Worm (Caenorhabditis elegans): ENCODE measurements around the gene ZC416.2.

The ZC416.2 gene

DNA sequence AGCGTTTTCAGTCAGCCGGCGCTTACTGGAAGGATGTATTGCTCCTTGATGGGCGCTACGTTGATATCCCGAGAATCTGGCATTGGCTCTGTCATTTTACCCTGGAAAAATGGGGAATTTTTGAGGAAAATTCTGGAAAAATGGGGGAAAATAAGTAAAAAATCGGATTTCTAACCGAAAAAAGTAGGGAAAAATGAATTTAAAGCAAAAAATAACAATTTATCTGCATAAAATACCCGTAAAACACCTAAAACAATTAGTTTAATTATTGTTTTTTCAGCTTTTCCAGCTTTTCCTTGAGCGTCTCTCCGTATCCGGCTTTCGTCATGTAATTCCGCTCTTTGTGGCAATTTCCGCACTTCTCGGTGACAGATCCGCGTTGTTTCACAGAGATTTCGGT is 35.0 kb upstream of the ZC416.2 start, which contains the start of gene Y37E11B.5:
Y37E11B.5 (minus strand) TSS at position 101 of the 400 bp plus-strand sequence.
- TF ChIP-seq sptf-1 (tag; optimal IDR thresholded peaks at IDR 0.05) (no peak), elt-3 (tag; optimal IDR thresholded peaks at IDR 0.05) (no peak), ceh-43 (GFP tag; optimal IDR thresholded peaks at IDR 0.05) (no peak), zip-8 (tag; optimal IDR thresholded peaks at IDR 0.05) (no peak)

DNA sequence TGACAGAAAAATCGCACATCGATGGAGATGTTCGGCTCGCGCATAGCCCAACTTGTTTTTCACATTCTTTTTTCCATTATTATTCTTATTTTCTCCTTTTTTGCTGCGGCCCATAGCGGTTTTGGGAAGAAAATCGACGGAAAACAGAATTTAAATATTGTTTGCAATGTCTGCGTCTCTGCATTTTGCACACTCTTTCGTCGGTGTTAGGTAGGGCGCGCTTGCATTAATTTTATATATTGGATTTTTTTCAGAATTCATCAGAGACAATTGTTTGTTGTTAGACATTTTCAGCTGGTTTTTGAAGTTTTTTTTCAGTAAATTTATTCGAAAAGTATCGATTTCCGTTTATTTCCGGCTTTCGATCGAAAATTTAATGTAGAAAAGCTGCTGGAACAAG is 34.3 kb upstream of the ZC416.2 start, which contains the start of gene Y37E11B.6:
Y37E11B.6 (minus strand) TSS at position 181 of the 400 bp plus-strand sequence.
- no peak for TF ChIP-seq flh-1 (GFP tag; optimal IDR thresholded peaks at IDR 0.05)
- TF ChIP-seq ces-1 (GFP tag; optimal IDR thresholded peaks at IDR 0.05) = peak; percentile 72

DNA sequence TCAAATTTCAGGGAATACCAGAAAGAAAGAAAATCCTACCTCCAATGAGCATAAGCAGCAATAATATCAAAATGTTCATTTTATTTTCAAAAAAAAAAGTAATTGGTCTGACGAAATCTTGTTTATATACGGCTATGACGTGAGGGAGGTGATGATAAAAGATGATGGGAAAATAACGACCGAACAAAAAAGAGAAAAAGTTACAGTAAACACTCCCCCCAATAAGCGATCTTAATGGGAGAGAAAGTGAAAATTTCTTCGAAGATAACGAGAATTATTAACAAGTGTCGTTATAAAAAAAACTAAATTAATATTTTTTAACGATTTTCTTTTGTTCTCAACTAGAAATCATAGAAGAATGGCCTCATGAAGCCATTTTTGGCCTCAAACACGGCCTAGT is 33.5 kb upstream of the ZC416.2 start, which contains the start of gene Y37E11B.7:
Y37E11B.7 (minus strand) TSS at position 207 of the 400 bp plus-strand sequence.
- no peak for TF ChIP-seq nhr-2 (tag; optimal IDR thresholded peaks at IDR 0.05)
- TF ChIP-seq lin-32 (GFP tag; optimal IDR thresholded peaks at IDR 0.05) = no peak
- TF ChIP-seq ceh-39 (tag; optimal IDR thresholded peaks at IDR 0.05) = no peak
- TF ChIP-seq hlh-1 (tag; optimal IDR thresholded peaks at IDR 0.05) = no peak
- no peak for TF ChIP-seq mep-1 (tag; optimal IDR thresholded peaks at IDR 0.05)
- TF ChIP-seq nhr-237 (tag; optimal IDR thresholded peaks at IDR 0.05) = no peak
- no peak for TF ChIP-seq sem-2 (GFP tag; optimal IDR thresholded peaks at IDR 0.05)
- no peak for TF ChIP-seq ces-1 (GFP tag; optimal IDR thresholded peaks at IDR 0.05)
- TF ChIP-seq ham-2 (GFP tag; optimal IDR thresholded peaks at IDR 0.05) = no peak
- no peak for TF ChIP-seq nhr-28 (tag; optimal IDR thresholded peaks at IDR 0.05)
- TF ChIP-seq ceh-83 (GFP tag; optimal IDR thresholded peaks at IDR 0.05) = no peak

DNA sequence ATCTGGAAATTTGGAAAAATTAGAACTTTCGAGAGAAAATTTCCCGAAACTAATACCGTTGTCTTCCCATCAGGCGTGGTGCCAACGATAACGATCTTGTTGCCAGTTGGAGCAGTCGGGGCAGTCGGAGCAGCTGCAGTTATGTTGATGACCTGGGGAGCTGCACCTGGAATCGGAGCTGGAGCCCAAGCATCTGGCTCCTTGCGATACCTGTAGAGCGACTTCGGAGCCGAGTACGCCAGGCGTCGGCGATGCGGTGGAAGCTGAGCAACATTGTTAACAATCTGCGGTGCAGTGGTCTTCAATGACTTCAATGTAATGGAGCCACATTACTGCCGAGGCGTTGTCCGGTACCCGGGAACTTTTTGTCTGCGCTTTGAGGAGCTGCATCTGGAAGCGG is 31.6 kb upstream of the ZC416.2 start:
- TF ChIP-seq lin-32 (GFP tag; optimal IDR thresholded peaks at IDR 0.05) (no peak), unc-62 (GFP tag; optimal IDR thresholded peaks at IDR 0.05) (no peak), sptf-1 (tag; optimal IDR thresholded peaks at IDR 0.05) (no peak), ham-2 (GFP tag; optimal IDR thresholded peaks at IDR 0.05) (no peak), pha-4 (tag; optimal IDR thresholded peaks at IDR 0.05) (no peak), unc-120 (tag; optimal IDR thresholded peaks at IDR 0.05; ENCODE audit: poor library complexity, severe bottlenecking) (no peak), nhr-2 (tag; optimal IDR thresholded peaks at IDR 0.05) (no peak), sem-2 (GFP tag; optimal IDR thresholded peaks at IDR 0.05) (no peak), blmp-1 (tag; optimal IDR thresholded peaks at IDR 0.05) (no peak)

DNA sequence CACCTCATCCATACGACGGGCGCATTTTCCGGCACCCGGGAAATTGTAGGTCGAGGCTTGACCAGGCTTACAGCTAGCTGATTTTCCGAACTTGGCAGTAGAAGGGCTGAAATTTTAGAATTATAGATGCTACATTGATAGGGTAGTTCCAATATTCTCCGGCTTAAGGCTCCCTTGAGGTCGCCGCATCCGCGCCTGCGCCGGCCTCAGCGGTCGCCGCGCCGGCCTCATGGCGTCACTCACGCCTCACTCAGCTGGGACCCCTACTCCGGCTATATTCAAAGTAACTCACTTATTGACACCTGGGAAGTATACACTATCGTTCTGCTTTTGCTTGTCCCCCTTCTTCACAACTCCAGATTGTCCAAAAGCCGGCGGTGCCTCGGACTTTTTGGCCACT is 29.3 kb upstream of the ZC416.2 start:
- TF ChIP-seq unc-120 (tag; optimal IDR thresholded peaks at IDR 0.05; ENCODE audit: poor library complexity, severe bottlenecking) (no peak), elt-1 (tag; optimal IDR thresholded peaks at IDR 0.05; ENCODE audit: borderline replicate concordance, insufficient read depth) (no peak), elt-3 (tag; optimal IDR thresholded peaks at IDR 0.05) (no peak), snpc-4 (tag; optimal IDR thresholded peaks at IDR 0.05) (no peak)

DNA sequence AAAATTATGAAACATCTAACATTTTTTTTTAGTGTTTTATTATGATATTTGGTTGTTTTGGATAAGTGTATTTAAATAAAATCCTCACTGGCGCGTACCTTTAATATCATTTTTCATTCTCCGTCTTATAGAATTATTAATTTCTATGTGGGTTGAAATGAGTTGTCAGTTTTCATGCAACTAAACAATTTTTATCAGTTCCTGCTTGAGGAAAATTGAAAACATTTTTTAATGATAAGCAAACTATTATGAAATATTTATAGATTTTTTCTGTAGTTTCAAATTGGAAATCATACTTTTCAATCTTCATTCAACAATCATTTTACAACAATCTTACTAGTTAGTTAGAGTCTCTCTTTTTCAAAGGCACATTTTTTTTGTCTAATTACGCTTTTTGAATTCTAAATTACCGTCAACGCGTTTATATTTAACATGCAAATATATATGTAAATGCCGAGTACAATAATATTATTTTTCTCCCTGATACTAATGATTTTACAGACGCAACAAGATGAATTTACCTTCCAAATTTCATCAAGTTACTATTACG is 27.1 kb upstream of the ZC416.2 start, which contains the start of the genes Y37E11B.10 and kgb-2:
Y37E11B.10 (minus strand) TSS at position 182 of the 550 bp plus-strand sequence.
kgb-2 (plus strand) TSS at position 500 of the 550 bp plus-strand sequence.
- TF ChIP-seq drap-1 (GFP tag; optimal IDR thresholded peaks at IDR 0.05) = no peak
- no peak for TF ChIP-seq unc-120 (tag; optimal IDR thresholded peaks at IDR 0.05; ENCODE audit: poor library complexity, severe bottlenecking)
- no peak for TF ChIP-seq sptf-1 (tag; optimal IDR thresholded peaks at IDR 0.05)
- TF ChIP-seq cnd-1 (tag; optimal IDR thresholded peaks at IDR 0.05) = no peak
- TF ChIP-seq bed-3 (GFP tag; optimal IDR thresholded peaks at IDR 0.05) = no peak
- TF ChIP-seq ceh-43 (GFP tag; optimal IDR thresholded peaks at IDR 0.05) = no peak

DNA sequence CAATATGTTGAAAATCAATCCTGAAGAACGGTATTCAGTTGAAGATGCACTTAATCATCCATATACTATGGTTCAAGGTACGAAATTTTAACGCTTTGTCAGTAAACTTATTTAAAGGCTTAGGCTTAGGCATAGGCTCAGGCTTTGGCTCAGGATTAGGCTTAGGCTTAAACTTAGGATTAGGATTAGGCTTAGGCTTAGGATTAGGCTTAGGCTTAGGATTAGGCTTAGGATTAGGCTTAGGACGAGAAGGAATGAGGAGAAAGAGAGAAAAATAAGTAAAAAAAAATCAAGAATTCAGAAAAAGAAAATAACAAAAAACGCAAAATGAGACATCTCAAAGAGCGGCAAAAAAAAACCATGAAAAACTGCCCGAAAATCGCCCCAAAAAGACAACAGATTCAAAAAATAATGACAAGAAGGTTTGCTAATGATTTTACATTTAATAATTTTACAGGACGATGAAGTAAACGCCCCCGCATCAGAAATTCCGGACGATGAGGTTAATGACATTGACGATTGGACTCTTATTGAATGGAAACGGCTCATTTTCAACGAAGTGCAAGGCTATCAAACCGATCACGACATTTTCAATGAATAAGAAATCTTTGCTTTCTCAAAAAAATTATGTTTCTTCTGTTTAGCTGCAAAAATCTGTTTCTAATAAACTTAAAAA is 24.7 kb upstream of the ZC416.2 start:
- TF ChIP-seq lin-32 (GFP tag; optimal IDR thresholded peaks at IDR 0.05) (no peak), lin-13 (tag; optimal IDR thresholded peaks at IDR 0.05) (no peak), nhr-76 (tag; optimal IDR thresholded peaks at IDR 0.05) (no peak), sem-2 (GFP tag; optimal IDR thresholded peaks at IDR 0.05) (no peak), mep-1 (tag; optimal IDR thresholded peaks at IDR 0.05) (no peak), blmp-1 (tag; optimal IDR thresholded peaks at IDR 0.05) (no peak), nhr-12 (tag; optimal IDR thresholded peaks at IDR 0.05) (no peak)
